Fruit fly (Drosophila melanogaster) whole organism, pupa: ENCODE measurements around the gene Cdc50.

ENCODE experiments used
- CG15710 ChIP-seq: fragments of 200-800 bp; sonication (Bioruptor generic); optimal IDR thresholded peaks from 2 replicates; lab custom pipeline; 2018; ENCODE audit warnings: missing biosample characterization, mild to moderate bottlenecking, missing genetic modification characterization, moderate library complexity
- CG9948 ChIP-seq: fragments of 200-800 bp; sonication (Bioruptor generic); optimal IDR thresholded peaks from 2 replicates; lab custom pipeline; 2018; ENCODE audit warnings: missing biosample characterization, mild to moderate bottlenecking, missing genetic modification characterization, moderate library complexity
- fd96Ca ChIP-seq: fragments of 200-800 bp; sonication (Bioruptor generic); IDR thresholded peaks from 3 replicates; pipeline ENCODE4 v1.3.6; 2022; ENCODE audit warnings: missing biosample characterization, missing genetic modification characterization

DNA sequence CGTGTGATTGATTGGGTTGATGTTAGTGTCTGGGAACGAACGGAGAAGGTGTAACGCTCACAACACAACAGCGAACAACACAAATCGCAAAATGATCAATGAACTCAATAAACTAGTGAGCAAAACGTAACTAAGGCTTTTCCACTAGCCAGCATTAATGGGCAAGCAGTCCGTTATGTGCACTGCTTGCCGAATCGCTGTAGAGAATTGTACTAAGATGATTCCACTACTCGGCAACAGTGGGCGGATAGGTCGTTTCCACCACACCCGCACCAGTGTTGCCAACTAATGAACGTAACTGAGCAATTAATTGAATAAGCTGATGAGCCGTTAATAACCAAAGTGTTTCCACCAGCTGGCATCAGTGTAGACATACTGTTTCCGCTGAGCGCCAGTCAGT is 43.4 kb upstream of the Cdc50 start:
- no peak for TF ChIP-seq CG15710 (tag; lab: Kevin White, UChicago)
- TF ChIP-seq fd96Ca (GFP tag; lab: Robert Waterston, UW): no peak
- TF ChIP-seq CG9948 (tag; lab: Kevin White, UChicago): no peak
